Fruit fly (Drosophila melanogaster) whole organism, embryonic: ENCODE measurements around the gene nonC.

Experiments
- Ada2b ChIP-seq: fragments of 200-800 bp; sonication (Bioruptor generic); IDR thresholded peaks from 2 replicates; pipeline ENCODE4 v1.3.6; 2022; ENCODE audit warnings: missing biosample characterization, missing genetic modification characterization
- Antp ChIP-seq: fragments of 200-800 bp; sonication (Bioruptor generic); optimal IDR thresholded peaks from 3 replicates; lab custom pipeline; 2016; ENCODE audit warnings: missing biosample characterization, missing genetic modification characterization
- BEAF-32 ChIP-seq: fragments of 200-800 bp; sonication (Bioruptor generic); optimal IDR thresholded peaks from 3 replicates; lab custom pipeline; 2017; ENCODE audit warnings: missing biosample characterization, missing genetic modification characterization, mild to moderate bottlenecking, moderate library complexity, missing genetic modification reagents
- CG10654 ChIP-seq: fragments of 200-800 bp; sonication (Bioruptor generic); optimal IDR thresholded peaks from 2 replicates; lab custom pipeline; 2016; ENCODE audit warnings: missing biosample characterization, missing genetic modification characterization
- CG13296 ChIP-seq: fragments of 200-800 bp; sonication (Bioruptor generic); optimal IDR thresholded peaks from 3 replicates; lab custom pipeline; 2018; ENCODE audit warnings: missing biosample characterization, mild to moderate bottlenecking, missing genetic modification characterization
- CG15073 ChIP-seq: fragments of 200-800 bp; sonication (Bioruptor generic); optimal IDR thresholded peaks from 2 replicates; lab custom pipeline; 2016; ENCODE audit warnings: missing biosample characterization, missing genetic modification characterization
- CG1647 ChIP-seq: fragments of 200-800 bp; sonication (Bioruptor generic); optimal IDR thresholded peaks from 3 replicates; lab custom pipeline; 2016; ENCODE audit warnings: missing biosample characterization, missing genetic modification characterization
- CG16863 ChIP-seq: fragments of 200-800 bp; sonication (Bioruptor generic); optimal IDR thresholded peaks from 3 replicates; lab custom pipeline; 2016; ENCODE audit warnings: missing biosample characterization, missing genetic modification characterization
- CG18011 ChIP-seq: fragments of 200-800 bp; sonication (Bioruptor generic); optimal IDR thresholded peaks from 2 replicates; lab custom pipeline; 2017; ENCODE audit warnings: missing biosample characterization, missing genetic modification characterization, mild to moderate bottlenecking, moderate library complexity, missing genotype
- CG2199 ChIP-seq: fragments of 200-800 bp; sonication (Bioruptor generic); IDR thresholded peaks from 3 replicates; pipeline ENCODE4 v1.3.6; 2022; ENCODE audit warnings: missing biosample characterization, missing genetic modification characterization
- CG2889 ChIP-seq: fragments of 200-800 bp; sonication (Bioruptor generic); IDR thresholded peaks from 3 replicates; pipeline ENCODE4 v1.3.6; 2022; ENCODE audit warnings: missing biosample characterization, missing genetic modification characterization
- CG30403 ChIP-seq: fragments of 200-800 bp; sonication (Bioruptor generic); optimal IDR thresholded peaks from 3 replicates; lab custom pipeline; 2016; ENCODE audit warnings: missing biosample characterization, missing genetic modification characterization
- CG31365 ChIP-seq: fragments of 200-800 bp; sonication (Bioruptor generic); optimal IDR thresholded peaks from 2 replicates; lab custom pipeline; 2018; ENCODE audit warnings: missing biosample characterization, mild to moderate bottlenecking, missing genetic modification characterization
- CG31388 ChIP-seq: fragments of 200-800 bp; sonication (Bioruptor generic); optimal IDR thresholded peaks from 2 replicates; lab custom pipeline; 2016; ENCODE audit warnings: missing biosample characterization, missing genetic modification characterization
- CG32772 ChIP-seq: fragments of 200-800 bp; sonication (Bioruptor generic); IDR thresholded peaks from 2 replicates; pipeline ENCODE4 v1.3.6; 2022; ENCODE audit warnings: missing biosample characterization, missing genetic modification characterization
- CG6791 ChIP-seq: fragments of 200-800 bp; sonication (Bioruptor generic); IDR thresholded peaks from 3 replicates; pipeline ENCODE4 v1.3.6; 2022; ENCODE audit warnings: missing biosample characterization, missing genetic modification characterization; ENCODE audit not compliant: partially characterized antibody
- CG6854 ChIP-seq: fragments of 200-800 bp; sonication (Bioruptor generic); optimal IDR thresholded peaks from 3 replicates; lab custom pipeline; 2017; ENCODE audit warnings: missing biosample characterization, mild to moderate bottlenecking, missing genetic modification characterization
- CG7786 ChIP-seq: fragments of 200-800 bp; sonication (Bioruptor generic); optimal IDR thresholded peaks from 2 replicates; lab custom pipeline; 2016; ENCODE audit warnings: missing biosample characterization, missing genetic modification characterization
- CG8944 ChIP-seq: fragments of 200-800 bp; sonication (Bioruptor generic); optimal IDR thresholded peaks from 3 replicates; lab custom pipeline; 2016; ENCODE audit warnings: missing biosample characterization, missing genetic modification characterization
- CG9817 ChIP-seq: fragments of 200-800 bp; sonication (Bioruptor generic); optimal IDR thresholded peaks from 2 replicates; lab custom pipeline; 2018; ENCODE audit warnings: missing biosample characterization, mild to moderate bottlenecking, missing genetic modification characterization, moderate library complexity
- CHES-1-like ChIP-seq: fragments of 200-800 bp; sonication (Bioruptor generic); optimal IDR thresholded peaks from 2 replicates; lab custom pipeline; 2016; ENCODE audit warnings: missing biosample characterization, missing genetic modification characterization
- CTCF ChIP-seq: fragments of 200-800 bp; sonication (Bioruptor generic); optimal IDR thresholded peaks from 2 replicates; lab custom pipeline; 2017; ENCODE audit warnings: missing biosample characterization, mild to moderate bottlenecking, missing genetic modification characterization, moderate library complexity
- Dad ChIP-seq: fragments of 200-800 bp; sonication (Bioruptor generic); optimal IDR thresholded peaks from 3 replicates; lab custom pipeline; 2016; ENCODE audit warnings: missing biosample characterization, missing genetic modification characterization
- Dek ChIP-seq: fragments of 200-800 bp; sonication (Bioruptor generic); optimal IDR thresholded peaks from 3 replicates; lab custom pipeline; 2019; ENCODE audit warnings: missing biosample characterization, mild to moderate bottlenecking, missing genetic modification characterization, moderate library complexity
- Gug ChIP-seq: fragments of 200-800 bp; sonication (Bioruptor generic); IDR thresholded peaks from 4 replicates; pipeline ENCODE4 v1.3.6; 2022; ENCODE audit warnings: missing biosample characterization, missing genetic modification characterization
- HLH54F ChIP-seq: fragments of 200-800 bp; sonication (Bioruptor generic); optimal IDR thresholded peaks from 3 replicates; lab custom pipeline; 2016; ENCODE audit warnings: missing biosample characterization, missing genetic modification characterization
- Hr78 ChIP-seq, 2 experiments: fragments of 200-800 bp in 1 of 2; fragments of >200 bp in 1 of 2; sonication (Bioruptor generic) in 1 of 2; optimal IDR thresholded peaks; 2 replicates each; lab custom pipeline; 2017 to 2019; ENCODE audit warnings: missing biosample characterization in 2 of 2, missing genetic modification characterization in 2 of 2, mild to moderate bottlenecking in 1 of 2, moderate library complexity in 1 of 2
- Lpt ChIP-seq: fragments of >200 bp; optimal IDR thresholded peaks from 2 replicates; lab custom pipeline; 2018; ENCODE audit warnings: missing biosample characterization, missing genetic modification characterization
- MESR4 ChIP-seq: fragments of 200-800 bp; sonication (Bioruptor generic); optimal IDR thresholded peaks from 2 replicates; lab custom pipeline; 2018; ENCODE audit warnings: missing biosample characterization, mild to moderate bottlenecking, missing genetic modification characterization, moderate library complexity
- Mad ChIP-seq: fragments of 200-800 bp; sonication (Bioruptor generic); optimal IDR thresholded peaks from 2 replicates; lab custom pipeline; 2016; ENCODE audit warnings: missing biosample characterization, missing genetic modification characterization
- Poxn ChIP-seq: fragments of 200-800 bp; sonication (Bioruptor generic); IDR thresholded peaks from 2 replicates; pipeline ENCODE4 v1.3.6; 2022; ENCODE audit warnings: missing biosample characterization, missing genetic modification characterization
- Sin3A ChIP-seq: fragments of >200 bp; optimal IDR thresholded peaks from 2 replicates; lab custom pipeline; 2018
- Sox100B ChIP-seq: fragments of 200-800 bp; sonication (Bioruptor generic); optimal IDR thresholded peaks from 3 replicates; lab custom pipeline; 2018; ENCODE audit warnings: missing biosample characterization, mild to moderate bottlenecking, missing genetic modification characterization
- Sox102F ChIP-seq: fragments of 200-800 bp; sonication (Bioruptor generic); optimal IDR thresholded peaks from 2 replicates; lab custom pipeline; 2018; ENCODE audit warnings: missing biosample characterization, mild to moderate bottlenecking, missing genetic modification characterization, moderate library complexity
- Ssrp ChIP-seq: fragments of 200-800 bp; sonication (Bioruptor generic); optimal IDR thresholded peaks from 2 replicates; lab custom pipeline; 2018; ENCODE audit warnings: missing biosample characterization, mild to moderate bottlenecking, missing genetic modification characterization, moderate library complexity
- ac ChIP-seq: fragments of 200-800 bp; sonication (Bioruptor generic); optimal IDR thresholded peaks from 3 replicates; lab custom pipeline; 2017; ENCODE audit warnings: missing biosample characterization, mild to moderate bottlenecking, missing genetic modification characterization
- ap ChIP-seq: fragments of 200-800 bp; sonication (Bioruptor generic); IDR thresholded peaks from 2 replicates; pipeline ENCODE4 v1.3.6; 2022; ENCODE audit warnings: missing biosample characterization, missing genetic modification characterization
- ara ChIP-seq: fragments of 200-800 bp; sonication (Bioruptor generic); IDR thresholded peaks from 2 replicates; pipeline ENCODE4 v1.3.6; 2022; ENCODE audit warnings: missing biosample characterization, missing genetic modification characterization
- danr ChIP-seq: fragments of 200-800 bp; sonication (Bioruptor generic); IDR thresholded peaks from 2 replicates; pipeline ENCODE4 v1.3.6; 2022; ENCODE audit warnings: missing biosample characterization, missing genetic modification characterization
- dysf ChIP-seq: fragments of 200-800 bp; sonication (Bioruptor generic); IDR thresholded peaks from 3 replicates; pipeline ENCODE4 v1.3.6; 2022; ENCODE audit warnings: missing biosample characterization, missing genetic modification characterization
- esg ChIP-seq: fragments of 200-800 bp; sonication (Bioruptor generic); conservative IDR thresholded peaks from 2 replicates; pipeline ENCODE4 v1.3.6; 2022; ENCODE audit warnings: missing biosample characterization, missing genetic modification characterization
- fd3F ChIP-seq: fragments of 200-800 bp; sonication (Bioruptor generic); optimal IDR thresholded peaks from 2 replicates; lab custom pipeline; 2018; ENCODE audit warnings: missing biosample characterization, mild to moderate bottlenecking, missing genetic modification characterization, moderate library complexity
- fu2 ChIP-seq: fragments of 200-800 bp; sonication (Bioruptor generic); optimal IDR thresholded peaks from 2 replicates; lab custom pipeline; 2016; ENCODE audit warnings: missing biosample characterization, missing genetic modification characterization
- kni ChIP-seq: fragments of 200-800 bp; sonication (Bioruptor generic); optimal IDR thresholded peaks from 3 replicates; lab custom pipeline; 2017; ENCODE audit warnings: mild to moderate bottlenecking, missing biosample characterization, missing genetic modification reagents, missing genetic modification characterization
- lov ChIP-seq, 2 experiments: fragments of 200-800 bp in 1 of 2; fragments of >200 bp in 1 of 2; sonication (Bioruptor generic) in 1 of 2; IDR thresholded peaks in 1 of 2; optimal IDR thresholded peaks in 1 of 2; 2 replicates in 1 of 2; 3 replicates in 1 of 2; pipeline versions ENCODE4 v1.3.6 to Lab custom; 2017 to 2022; ENCODE audit warnings: missing biosample characterization in 1 of 2, missing genetic modification characterization in 1 of 2
- nom ChIP-seq: fragments of 200-800 bp; sonication (Bioruptor generic); optimal IDR thresholded peaks from 2 replicates; lab custom pipeline; 2017; ENCODE audit warnings: missing biosample characterization, missing genetic modification characterization, mild to moderate bottlenecking, moderate library complexity, missing genetic modification reagents
- pan ChIP-seq, 4 experiments: fragments of >200 bp in 3 of 4; fragments of 200-800 bp in 1 of 4; sonication (Bioruptor generic) in 1 of 4; optimal IDR thresholded peaks in 3 of 4; IDR thresholded peaks in 1 of 4; 2 replicates each; pipeline versions ENCODE4 v1.3.6 to Lab custom; 2017 to 2022; ENCODE audit warnings: missing biosample characterization in 2 of 4, missing genetic modification characterization in 2 of 4, mixed read lengths in 1 of 4
- shn ChIP-seq: fragments of 200-800 bp; sonication (Bioruptor generic); optimal IDR thresholded peaks from 3 replicates; lab custom pipeline; 2016; ENCODE audit warnings: missing biosample characterization, missing genetic modification characterization
- tna ChIP-seq: fragments of 200-800 bp; sonication (Bioruptor generic); IDR thresholded peaks from 2 replicates; pipeline ENCODE4 v1.3.6; 2022; ENCODE audit warnings: missing biosample characterization, missing genetic modification characterization; ENCODE audit not compliant: partially characterized antibody
- trh ChIP-seq: fragments of 200-800 bp; sonication (Bioruptor generic); optimal IDR thresholded peaks from 2 replicates; lab custom pipeline; 2016; ENCODE audit warnings: missing biosample characterization, missing genetic modification characterization

The nonC gene

dm6 chrX:6854563-6854962 is 30.3 kb downstream of the nonC start (continued):
- TF ChIP-seq Poxn (GFP tag; lab: Robert Waterston, UW) (no peak), Dek (tag; lab: Kevin White, UChicago) (peak; percentile 77), nom (no peak), kni (GFP tag; lab: Kevin White, UChicago) (no peak), CG7786 (GFP tag; lab: Kevin White, UChicago) (peak; percentile 47), trh (GFP tag; lab: Kevin White, UChicago) (peak; percentile 36), CG13296 (GFP tag; lab: Kevin White, UChicago) (peak; percentile 76), CG6791 (no peak), CG10654 (GFP tag; lab: Kevin White, UChicago) (peak; percentile 65), CHES-1-like (GFP tag; lab: Kevin White, UChicago) (peak; percentile 15), Ada2b (GFP tag; lab: Robert Waterston, UW) (peak; percentile 85), CG16863 (peak; percentile 61), Sin3A (lab: Kevin White, UChicago) (no peak), CG9817 (peak; percentile 69), Mad (GFP tag; lab: Kevin White, UChicago) (peak; percentile 67), pan (optimal IDR thresholded peaks at IDR 0.05; lab: Kevin White, UChicago) (no peak), pan (GFP tag; optimal IDR thresholded peaks at IDR 0.05 in 1 of 2, IDR thresholded peaks at IDR 0.05 in 1 of 2) (peak in 1 of 2 experiments; percentile 79), CG8944 (peak; percentile 23), fd3F (GFP tag; lab: Kevin White, UChicago) (peak; percentile 67), Dad (GFP tag; lab: Kevin White, UChicago) (peak; percentile 65), Gug (GFP tag; lab: Robert Waterston, UW) (peak; percentile 78; the same call in 3 of the 4 replicates), CG6854 (GFP tag; lab: Kevin White, UChicago) (peak; percentile 62), Sox102F (GFP tag; lab: Kevin White, UChicago) (peak; percentile 89), BEAF-32 (GFP tag; lab: Kevin White, UChicago) (no peak), CG15073 (GFP tag; lab: Kevin White, UChicago) (peak; percentile 59), CG31365 (tag; lab: Kevin White, UChicago) (peak; percentile 21), ap (GFP tag; lab: Robert Waterston, UW) (peak; percentile 66), CG2199 (0 out of 3 replicates have a peak, but pooled peaks have one; percentile 78), Sox100B (GFP tag; lab: Kevin White, UChicago) (peak; percentile 80), CG2889 (GFP tag; lab: Robert Waterston, UW) (peak; percentile 72; the same call in 2 of the 3 replicates), Ssrp (tag; lab: Kevin White, UChicago) (peak; percentile 80), CG30403 (GFP tag; lab: Kevin White, UChicago) (peak; percentile 77), Hr78 (GFP tag; optimal IDR thresholded peaks at IDR 0.05; lab: Kevin White, UChicago) (no peak), Antp (GFP tag; lab: Kevin White, UChicago) (peak; percentile 59), CTCF (GFP tag; lab: Kevin White, UChicago) (peak; percentile 46), HLH54F (GFP tag; lab: Kevin White, UChicago) (peak; percentile 68), fu2 (GFP tag; lab: Kevin White, UChicago) (peak; percentile 56), danr (peak; percentile 69), CG18011 (GFP tag; lab: Kevin White, UChicago) (peak; percentile 58), ara (GFP tag; lab: Robert Waterston, UW) (peak; percentile 82), shn (GFP tag; lab: Kevin White, UChicago) (peak; percentile 15), dysf (GFP tag; lab: Robert Waterston, UW) (peak; percentile 88), esg (GFP tag; lab: Robert Waterston, UW) (peak; percentile 71), CG1647 (GFP tag; lab: Kevin White, UChicago) (peak; percentile 65), Lpt (no peak), CG31388 (GFP tag; lab: Kevin White, UChicago) (no peak), lov (optimal IDR thresholded peaks at IDR 0.05; lab: Kevin White, UChicago) (no peak), lov (GFP tag; IDR thresholded peaks at IDR 0.05; lab: Robert Waterston, UW) (peak; percentile 63; the same call in 2 of the 3 replicates), MESR4 (peak; percentile 18), CG32772 (GFP tag; lab: Robert Waterston, UW) (peak; percentile 78), tna (GFP tag; lab: Robert Waterston, UW) (no peak), ac (peak; percentile 21)
